Fruit fly (Drosophila melanogaster): Measurements from ENCODE around the gene bai.

Gene bai

DNA sequence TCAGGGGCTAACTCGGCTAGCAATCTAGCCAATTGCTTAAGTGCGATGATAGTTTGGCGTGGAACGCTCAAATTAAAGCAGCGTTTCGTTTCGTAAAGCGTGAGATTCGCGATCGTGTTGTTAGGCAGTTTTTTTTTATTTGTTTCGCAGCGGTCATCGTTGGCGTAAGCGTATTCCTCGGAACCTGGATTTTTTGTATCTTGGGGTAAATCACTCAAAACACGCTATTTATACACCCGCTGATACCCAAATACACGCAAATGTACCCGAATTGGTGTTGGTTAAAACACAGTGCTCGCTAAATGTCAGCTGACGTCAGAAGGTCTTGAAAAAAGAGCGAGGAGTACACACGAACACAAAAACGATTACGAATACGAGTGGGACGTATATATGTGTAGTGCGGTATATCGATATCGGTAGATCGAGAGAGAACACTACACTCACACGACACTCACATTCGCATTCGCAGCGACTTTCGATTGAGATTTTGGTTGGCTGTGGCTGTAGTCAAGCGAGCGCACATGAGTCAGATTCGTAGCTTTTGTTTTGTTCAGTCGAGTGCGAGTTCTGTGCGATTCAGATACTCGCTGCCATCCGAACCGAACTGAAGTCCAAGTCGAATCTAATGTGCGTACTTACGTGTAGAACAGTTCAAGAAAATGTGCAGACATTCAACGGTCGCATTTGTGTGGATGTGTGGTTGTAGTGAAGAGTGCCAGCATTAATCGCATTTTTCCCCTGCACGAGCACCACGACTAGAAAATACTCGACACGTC lies 10.8 kb downstream of the bai start (continued):
- TF ChIP-seq Sry-β (GFP tag; optimal IDR thresholded peaks at IDR 0.05) (peak; percentile 40), CG11723 (GFP tag; optimal IDR thresholded peaks at IDR 0.05) (no peak), nom (GFP tag; optimal IDR thresholded peaks at IDR 0.05) (peak; percentile 83), CG17829 (tag; optimal IDR thresholded peaks at IDR 0.05) (peak; percentile 45), Deaf1 (tag; optimal IDR thresholded peaks at IDR 0.05) (peak; percentile 94), Vsx1 (GFP tag; optimal IDR thresholded peaks at IDR 0.05) (no peak), Atf3 (GFP tag; optimal IDR thresholded peaks at IDR 0.05) (peak; percentile 35), slou (GFP tag; optimal IDR thresholded peaks at IDR 0.05) (no peak), CG15601 (tag; optimal IDR thresholded peaks at IDR 0.05) (peak; percentile 24), PHDP (tag; optimal IDR thresholded peaks at IDR 0.05) (peak; percentile 42), seq (GFP tag; IDR thresholded peaks at IDR 0.05) (no peak), Med (GFP tag) (peak; percentile 80), sd (tag; optimal IDR thresholded peaks at IDR 0.05) (peak; percentile 58), Antp (GFP tag; optimal IDR thresholded peaks at IDR 0.05) (no peak), cas (GFP tag; IDR thresholded peaks at IDR 0.05) (no peak), emc (GFP tag; optimal IDR thresholded peaks at IDR 0.05) (no peak), HHEX (GFP tag; optimal IDR thresholded peaks at IDR 0.05) (no peak), Hr3 (GFP tag; optimal IDR thresholded peaks at IDR 0.05) (no peak), CG6272 (GFP tag; IDR thresholded peaks at IDR 0.05) (no peak), Awh (GFP tag; IDR thresholded peaks at IDR 0.05) (no peak), Camta (GFP tag; optimal IDR thresholded peaks at IDR 0.05) (no peak), twi (tag; optimal IDR thresholded peaks at IDR 0.05) (no peak), Dp (GFP tag; optimal IDR thresholded peaks at IDR 0.05) (peak; percentile 31), CG9797 (GFP tag; optimal IDR thresholded peaks at IDR 0.05) (no peak), bowl (GFP tag; IDR thresholded peaks at IDR 0.05) (no peak), NfI (GFP tag; optimal IDR thresholded peaks at IDR 0.05) (peak; percentile 7), CG2129 (GFP tag; IDR thresholded peaks at IDR 0.05; ENCODE audit: partially characterized antibody) (no peak), CG7786 (GFP tag; optimal IDR thresholded peaks at IDR 0.05) (no peak), ci (GFP tag; IDR thresholded peaks at IDR 0.05) (no peak), Hr39 (optimal IDR thresholded peaks at IDR 0.05) (no peak), CG6813 (GFP tag; optimal IDR thresholded peaks at IDR 0.05) (no peak), CG32772 (GFP tag; IDR thresholded peaks at IDR 0.05) (no peak), maf-S (GFP tag; optimal IDR thresholded peaks at IDR 0.05) (no peak), jigr1 (GFP tag; IDR thresholded peaks at IDR 0.05) (no peak), pros (GFP tag; optimal IDR thresholded peaks at IDR 0.05) (peak; percentile 50), CG2678 (tag; optimal IDR thresholded peaks at IDR 0.05) (no peak), Atf6 (GFP tag; IDR thresholded peaks at IDR 0.05) (no peak), CG12769 (tag; optimal IDR thresholded peaks at IDR 0.05) (peak; percentile 73), tin (GFP tag; optimal IDR thresholded peaks at IDR 0.05) (no peak), sisA (GFP tag; IDR thresholded peaks at IDR 0.05) (no peak), CG11456 (GFP tag; IDR thresholded peaks at IDR 0.05) (no peak), CG7271 (tag; optimal IDR thresholded peaks at IDR 0.05) (peak; percentile 55), gsb (GFP tag; IDR thresholded peaks at IDR 0.05) (no peak), CG1024 (GFP tag; IDR thresholded peaks at IDR 0.05) (no peak), Stat92E (GFP tag; optimal IDR thresholded peaks at IDR 0.05) (peak in 1 of 3 experiments; percentile 62), Dip2 (GFP tag; IDR thresholded peaks at IDR 0.05) (no peak), BEAF-32 (GFP tag; optimal IDR thresholded peaks at IDR 0.05) (peak; percentile 46), al (GFP tag; IDR thresholded peaks at IDR 0.05) (no peak), CG13624 (GFP tag; optimal IDR thresholded peaks at IDR 0.05) (no peak), Dll (GFP tag; IDR thresholded peaks at IDR 0.05; ENCODE audit: partially characterized antibody) (no peak)

Data from whole organism, embryonic.